Fruit fly (Drosophila melanogaster): ENCODE results near the gene CG31624.

CG31624 gene

dm6 chr2L:21156156-21157040 lies 43.8 kb downstream of the CG31624 start, which contains the start of the genes Mpp6 and E2f2:
Mpp6 (plus strand) TSS chr2L:21156288.
E2f2 (minus strand) TSS chr2L:21156749.
- peak; percentile 9 for TF ChIP-seq emc (GFP tag; optimal IDR thresholded peaks at IDR 0.05)
- no peak for TF ChIP-seq Doc2 (GFP tag; IDR thresholded peaks at IDR 0.05)
- TF ChIP-seq tll (GFP tag; optimal IDR thresholded peaks at IDR 0.05), result no peak
- TF ChIP-seq CG10979 (tag; optimal IDR thresholded peaks at IDR 0.05), result no peak
- no peak for TF ChIP-seq abd-A (tag; optimal IDR thresholded peaks at IDR 0.05)
- no peak for TF ChIP-seq CG4282 (GFP tag; optimal IDR thresholded peaks at IDR 0.05)
- no peak for TF ChIP-seq Rx (GFP tag; IDR thresholded peaks at IDR 0.05)
- peak; percentile 6 for TF ChIP-seq CHES-1-like (GFP tag; optimal IDR thresholded peaks at IDR 0.05)
- TF ChIP-seq Pdp1 (GFP tag; optimal IDR thresholded peaks at IDR 0.05), result peak in 1 of 2 experiments; percentile 16
- TF ChIP-seq CG33213 (GFP tag; optimal IDR thresholded peaks at IDR 0.05), result no peak
- peak; percentile 5 for TF ChIP-seq CG12155 (GFP tag; optimal IDR thresholded peaks at IDR 0.05)
- TF ChIP-seq CG13296 (GFP tag; optimal IDR thresholded peaks at IDR 0.05), result peak; percentile 4
- TF ChIP-seq onecut (GFP tag; IDR thresholded peaks at IDR 0.05), result peak; percentile 50
- TF ChIP-seq CG15479 (GFP tag; optimal IDR thresholded peaks at IDR 0.05), result no peak
- TF ChIP-seq pfk (GFP tag; optimal IDR thresholded peaks at IDR 0.05), result no peak
- TF ChIP-seq Opbp (GFP tag; IDR thresholded peaks at IDR 0.05; ENCODE audit: partially characterized antibody), result peak; percentile 91
- no peak for TF ChIP-seq CG13123 (GFP tag; optimal IDR thresholded peaks at IDR 0.05)
- TF ChIP-seq ase (GFP tag; IDR thresholded peaks at IDR 0.05), result no peak
- no peak for TF ChIP-seq CG12769 (tag; optimal IDR thresholded peaks at IDR 0.05)
- TF ChIP-seq Oli (tag; optimal IDR thresholded peaks at IDR 0.05), result no peak
- no peak for TF ChIP-seq dmrt11E (tag; optimal IDR thresholded peaks at IDR 0.05)
- no peak for TF ChIP-seq scrt (GFP tag; optimal IDR thresholded peaks at IDR 0.05)
- TF ChIP-seq Adf1 (GFP tag; IDR thresholded peaks at IDR 0.05), result peak; percentile 23; the same call in 1 of the 2 replicates
- peak; percentile 4 for TF ChIP-seq CG17385 (GFP tag; optimal IDR thresholded peaks at IDR 0.05)
- no peak for TF ChIP-seq aop (GFP tag; IDR thresholded peaks at IDR 0.05)
- TF ChIP-seq usp (GFP tag; optimal IDR thresholded peaks at IDR 0.05), result no peak
- TF ChIP-seq insv (GFP tag; optimal IDR thresholded peaks at IDR 0.05), result no peak
- no peak for TF ChIP-seq CkIIα-i1 (GFP tag; IDR thresholded peaks at IDR 0.05)
- peak; percentile 23 for TF ChIP-seq CG1602 (GFP tag; optimal IDR thresholded peaks at IDR 0.05)
- TF ChIP-seq ttk (GFP tag; IDR thresholded peaks at IDR 0.05), result no peak
- TF ChIP-seq NC2β (GFP tag; optimal IDR thresholded peaks at IDR 0.05), result no peak
- no peak for TF ChIP-seq CG10366 (GFP tag; IDR thresholded peaks at IDR 0.05)
- TF ChIP-seq CG11560 (tag; IDR thresholded peaks at IDR 0.05), result peak; percentile 49; the same call in 1 of the 3 replicates
- peak; percentile 22 for TF ChIP-seq CoRest (tag; optimal IDR thresholded peaks at IDR 0.05)
- TF ChIP-seq Sox102F (GFP tag; optimal IDR thresholded peaks at IDR 0.05), result no peak
- TF ChIP-seq CG1647 (GFP tag; optimal IDR thresholded peaks at IDR 0.05), result no peak
- no peak for TF ChIP-seq CG15601 (tag; optimal IDR thresholded peaks at IDR 0.05)
- TF ChIP-seq chn (GFP tag; optimal IDR thresholded peaks at IDR 0.05), result no peak
- no peak for TF ChIP-seq az2 (GFP tag; optimal IDR thresholded peaks at IDR 0.05)
- peak; percentile 7 for TF ChIP-seq CG7839 (tag; optimal IDR thresholded peaks at IDR 0.05)
- TF ChIP-seq CG10543 (GFP tag; optimal IDR thresholded peaks at IDR 0.05), result no peak
- peak; percentile 4 for TF ChIP-seq CG3281 (GFP tag; optimal IDR thresholded peaks at IDR 0.05)
- TF ChIP-seq CG9932 (GFP tag; IDR thresholded peaks at IDR 0.05), result peak; percentile 91
- no peak for TF ChIP-seq Camta (GFP tag; optimal IDR thresholded peaks at IDR 0.05)
- no peak for TF ChIP-seq dmrt99B (tag; optimal IDR thresholded peaks at IDR 0.05)
- no peak for TF ChIP-seq CG15269 (tag; optimal IDR thresholded peaks at IDR 0.05)
- TF ChIP-seq E2f1 (GFP tag; IDR thresholded peaks at IDR 0.05), result no peak
- peak; percentile 31 for TF ChIP-seq tin (GFP tag; optimal IDR thresholded peaks at IDR 0.05)
- TF ChIP-seq ara (GFP tag; IDR thresholded peaks at IDR 0.05), result no peak
